Fruit fly (Drosophila melanogaster) whole organism, adult: Measurements from ENCODE around the gene CheA7a.

Experiments used
- CG12768 ChIP-seq: fragments of 200-800 bp; sonication (Bioruptor generic); optimal IDR thresholded peaks from 2 replicates; lab custom pipeline; 2017; ENCODE audit warnings: missing biosample characterization, missing genetic modification characterization, mild to moderate bottlenecking, moderate library complexity, missing genetic modification reagents
- CG5204 ChIP-seq: fragments of 200-800 bp; sonication (Bioruptor generic); optimal IDR thresholded peaks from 2 replicates; lab custom pipeline; 2016; ENCODE audit warnings: missing biosample characterization, missing genetic modification characterization
- CG7101 ChIP-seq: fragments of 200-800 bp; sonication (Bioruptor generic); optimal IDR thresholded peaks from 2 replicates; lab custom pipeline; 2018; ENCODE audit warnings: missing biosample characterization, mild to moderate bottlenecking, missing genetic modification characterization, moderate library complexity
- Crg-1 ChIP-seq: fragments of 200-800 bp; sonication (Bioruptor generic); optimal IDR thresholded peaks from 2 replicates; lab custom pipeline; 2016; ENCODE audit warnings: missing biosample characterization, missing genetic modification characterization
- Hr96 ChIP-seq: fragments of 200-800 bp; sonication (Bioruptor generic); optimal IDR thresholded peaks from 2 replicates; lab custom pipeline; 2016; ENCODE audit warnings: missing biosample characterization, missing genetic modification characterization
- Mnt ChIP-seq: fragments of 200-800 bp; sonication (Bioruptor generic); optimal IDR thresholded peaks from 2 replicates; lab custom pipeline; 2016; ENCODE audit warnings: missing biosample characterization, mild to moderate bottlenecking, missing genetic modification characterization
- cnc ChIP-seq, 2 experiments: fragments of >200 bp; optimal IDR thresholded peaks; 2 replicates each; lab custom pipeline; 2017
- kay ChIP-seq: fragments of 200-800 bp; sonication (Bioruptor generic); peaks from one replicate; lab custom pipeline; 2016; ENCODE audit warnings: missing biosample characterization, missing genetic modification characterization, borderline replicate concordance
- ovo ChIP-seq: fragments of 200-800 bp; sonication (Bioruptor generic); optimal IDR thresholded peaks from 2 replicates; lab custom pipeline; 2016; ENCODE audit warnings: missing biosample characterization, missing genetic modification characterization
- pad ChIP-seq: fragments of 200-800 bp; sonication (Bioruptor generic); optimal IDR thresholded peaks from 3 replicates; lab custom pipeline; 2017; ENCODE audit warnings: missing biosample characterization, missing genetic modification characterization, mild to moderate bottlenecking, moderate library complexity, missing genetic modification reagents
- toe ChIP-seq: fragments of 200-800 bp; sonication (Bioruptor generic); optimal IDR thresholded peaks from 2 replicates; lab custom pipeline; 2016; ENCODE audit warnings: missing biosample characterization, missing genetic modification characterization

DNA sequence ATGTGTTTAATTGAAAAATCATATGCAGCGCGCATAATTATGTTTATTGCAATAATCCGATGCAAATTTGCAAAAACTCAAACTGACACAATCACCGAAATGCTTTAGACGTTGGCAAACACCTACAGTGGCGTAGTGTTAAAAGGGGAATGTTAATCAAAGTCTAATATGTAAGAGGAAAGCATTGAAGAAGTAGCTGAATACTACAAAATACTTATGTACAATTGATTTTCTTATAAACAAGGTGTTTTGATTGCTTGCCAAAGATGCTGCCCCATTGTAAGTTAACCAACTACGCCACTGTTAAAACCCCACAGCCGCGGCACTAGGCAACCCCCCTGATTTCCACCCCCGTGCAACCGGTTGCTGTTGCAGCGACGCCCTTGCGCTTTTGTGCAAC is 1.6 kb downstream of the CheA7a start:
- no peak for TF ChIP-seq ovo (GFP tag; lab: Kevin White, UChicago)
- no peak for TF ChIP-seq kay
- TF ChIP-seq pad: no peak
- TF ChIP-seq CG5204 (GFP tag; lab: Kevin White, UChicago): no peak
- no peak for TF ChIP-seq cnc (optimal IDR thresholded peaks at IDR 0.05; lab: Kevin White, UChicago)
- no peak for TF ChIP-seq toe
- TF ChIP-seq Hr96 (GFP tag; lab: Kevin White, UChicago): no peak
- TF ChIP-seq CG12768 (GFP tag; lab: Kevin White, UChicago): no peak
- no peak for TF ChIP-seq Mnt (GFP tag; lab: Kevin White, UChicago)
- no peak for TF ChIP-seq CG7101 (tag; lab: Kevin White, UChicago)
- no peak for TF ChIP-seq Crg-1 (GFP tag; lab: Kevin White, UChicago)
